Worm (Caenorhabditis elegans): ENCODE results near the gene scav-3.

The scav-3 gene

DNA sequence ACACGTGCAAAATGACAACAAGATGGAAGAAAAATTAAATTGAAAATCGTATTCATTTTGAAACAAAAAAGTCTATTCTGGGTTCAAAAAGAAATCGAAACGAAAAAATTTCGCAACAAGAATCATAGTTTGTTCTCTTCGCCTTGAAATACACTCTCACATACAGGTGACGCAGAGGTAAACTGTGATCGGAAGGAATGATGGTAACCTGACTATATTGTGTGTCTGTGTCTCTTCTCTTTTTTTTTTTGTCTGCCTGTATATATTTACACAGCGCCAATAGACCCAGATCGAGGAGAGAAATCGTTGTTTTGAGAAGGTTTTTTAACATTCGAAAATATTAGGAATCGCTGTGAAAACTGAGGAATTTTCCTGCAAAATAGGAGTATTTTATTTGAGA, 32.6 kb downstream of the scav-3 start (continued):
- TF ChIP-seq nhr-6 (tag; optimal IDR thresholded peaks at IDR 0.05), result peak; percentile 83
- no peak for TF ChIP-seq mxl-3 (GFP tag; optimal IDR thresholded peaks at IDR 0.05)
- no peak for TF ChIP-seq ZK337.2 (GFP tag; IDR thresholded peaks at IDR 0.05)
- TF ChIP-seq lin-15B (tag; optimal IDR thresholded peaks at IDR 0.05), result no peak
- TF ChIP-seq pha-4 (GFP tag; IDR thresholded peaks at IDR 0.05), result no peak
- peak; percentile 63 for TF ChIP-seq pha-4 (tag; optimal IDR thresholded peaks at IDR 0.05)
- no peak for TF ChIP-seq spr-3 (GFP tag; optimal IDR thresholded peaks at IDR 0.05)
- TF ChIP-seq F44E2.7 (GFP tag; IDR thresholded peaks at IDR 0.05), result no peak
- TF ChIP-seq ama-1 (optimal IDR thresholded peaks at IDR 0.05), result no peak
- TF ChIP-seq F10B5.3 (tag; optimal IDR thresholded peaks at IDR 0.05), result no peak
- TF ChIP-seq hlh-11 (tag; optimal IDR thresholded peaks at IDR 0.05), result peak; percentile 66
- peak; percentile 41 for TF ChIP-seq mep-1 (tag; optimal IDR thresholded peaks at IDR 0.05)
- TF ChIP-seq pqm-1 (tag; optimal IDR thresholded peaks at IDR 0.05), result peak; percentile 70
- TF ChIP-seq hlh-30 (tag; optimal IDR thresholded peaks at IDR 0.05; ENCODE audit: insufficient read depth), result peak; percentile 85
- no peak for TF ChIP-seq daf-16 (GFP tag; optimal IDR thresholded peaks at IDR 0.05)
- peak; percentile 44 for TF ChIP-seq daf-16 (tag; optimal IDR thresholded peaks at IDR 0.05)
- TF ChIP-seq duxl-1 (tag; optimal IDR thresholded peaks at IDR 0.05; ENCODE audit: poor library complexity), result no peak
- TF ChIP-seq nhr-77 (tag; optimal IDR thresholded peaks at IDR 0.05), result peak; percentile 70
- peak in 1 of 2 experiments; percentile 7 for TF ChIP-seq unc-62 (GFP tag; optimal IDR thresholded peaks at IDR 0.05 in 1 of 2)
- no peak for TF ChIP-seq unc-62 (tag; optimal IDR thresholded peaks at IDR 0.05)

DNA sequence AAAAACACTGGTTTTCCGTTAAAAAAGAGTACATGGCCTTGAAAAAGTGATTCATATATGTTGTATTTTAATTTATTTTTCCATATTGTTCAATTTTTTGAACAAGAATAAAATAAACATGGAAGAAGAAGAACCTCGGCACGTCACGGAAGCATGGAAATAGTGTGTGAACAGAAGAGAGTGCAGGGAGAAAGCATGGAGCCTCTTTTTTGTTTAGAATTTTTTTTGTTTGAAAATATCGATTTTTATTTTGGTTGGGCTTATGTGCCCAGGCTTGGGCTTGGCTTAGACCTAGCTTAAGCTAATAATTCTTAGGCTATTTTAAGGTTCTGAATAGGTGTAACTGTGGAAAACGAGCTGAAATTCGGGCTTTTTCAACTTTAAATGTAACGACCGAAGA, 34.9 kb downstream of the scav-3 start, which contains the start of gene tat-1:
Gene tat-1 (minus strand): TSS at position 11 of the 400 bp plus-strand sequence.
- TF ChIP-seq F44E2.7 (GFP tag; IDR thresholded peaks at IDR 0.05) (no peak), madf-5 (GFP tag; IDR thresholded peaks at IDR 0.05) (no peak), T20F7.1 (GFP tag; optimal IDR thresholded peaks at IDR 0.05) (no peak), arid-1 (GFP tag; conservative IDR thresholded peaks at IDR 0.05) (no peak), daf-16 (GFP tag; optimal IDR thresholded peaks at IDR 0.05) (no peak), daf-16 (tag; optimal IDR thresholded peaks at IDR 0.05) (peak; percentile 33), lin-29 (GFP tag; IDR thresholded peaks at IDR 0.05) (no peak), saeg-2 (GFP tag; IDR thresholded peaks at IDR 0.05) (no peak), pha-4 (GFP tag; IDR thresholded peaks at IDR 0.05) (no peak), pha-4 (tag; optimal IDR thresholded peaks at IDR 0.05) (peak; percentile 42)

DNA sequence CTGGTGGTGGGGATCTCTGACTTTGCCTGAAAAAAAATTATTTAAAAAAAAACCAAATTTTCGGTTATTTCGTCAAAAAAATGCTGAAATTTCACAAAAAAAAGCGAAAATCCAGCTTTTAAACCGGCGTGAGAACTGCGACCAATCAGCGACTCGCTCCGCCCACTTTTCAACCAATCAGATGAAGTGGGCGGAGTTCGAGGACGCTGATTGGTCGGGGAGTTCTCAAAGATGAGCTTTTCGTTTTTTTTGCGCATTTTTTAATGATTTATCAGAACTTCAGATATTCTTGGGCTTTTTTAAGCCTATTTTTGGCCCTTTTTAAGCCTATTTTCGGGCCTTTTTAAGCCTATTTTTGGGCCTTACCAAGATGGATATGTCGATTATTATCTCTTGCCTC, 36.4 kb downstream of the scav-3 start:
- no peak for TF ChIP-seq nhr-102 (tag; optimal IDR thresholded peaks at IDR 0.05)
- TF ChIP-seq Y48G9A.11 (GFP tag; IDR thresholded peaks at IDR 0.05), result no peak

DNA sequence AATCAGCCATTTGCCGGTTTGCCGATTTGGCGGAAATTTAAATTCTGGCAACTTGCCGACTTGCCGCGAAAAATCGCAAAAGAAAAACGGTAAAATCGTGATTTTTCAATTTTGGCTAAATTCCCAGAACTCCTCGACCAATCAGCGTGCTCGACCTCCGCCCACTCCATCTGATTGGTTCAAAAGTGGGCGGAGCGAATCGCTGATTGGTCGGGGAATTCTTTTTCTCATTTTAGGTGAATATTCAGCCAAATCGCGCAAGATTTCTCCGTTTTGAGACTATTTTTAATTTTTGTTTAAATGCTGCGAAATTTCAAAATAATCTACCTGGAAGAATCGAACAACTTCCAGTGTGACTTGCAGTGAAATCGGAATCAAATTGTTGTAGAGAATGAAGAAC, 42.1 kb downstream of the scav-3 start:
- TF ChIP-seq spr-1 (tag; optimal IDR thresholded peaks at IDR 0.05) (no peak), R02D3.7 (tag; optimal IDR thresholded peaks at IDR 0.05) (no peak), unc-130 (GFP tag; optimal IDR thresholded peaks at IDR 0.05) (no peak), nhr-6 (tag; optimal IDR thresholded peaks at IDR 0.05) (no peak), nhr-28 (tag; optimal IDR thresholded peaks at IDR 0.05) (no peak), duxl-1 (tag; optimal IDR thresholded peaks at IDR 0.05; ENCODE audit: poor library complexity) (no peak), rbr-2 (tag; optimal IDR thresholded peaks at IDR 0.05) (no peak), F44E2.7 (GFP tag; IDR thresholded peaks at IDR 0.05) (no peak), aly-2 (tag; optimal IDR thresholded peaks at IDR 0.05) (no peak), snpc-1.2 (GFP tag; IDR thresholded peaks at IDR 0.05) (no peak), egl-27 (tag; optimal IDR thresholded peaks at IDR 0.05) (no peak)

DNA sequence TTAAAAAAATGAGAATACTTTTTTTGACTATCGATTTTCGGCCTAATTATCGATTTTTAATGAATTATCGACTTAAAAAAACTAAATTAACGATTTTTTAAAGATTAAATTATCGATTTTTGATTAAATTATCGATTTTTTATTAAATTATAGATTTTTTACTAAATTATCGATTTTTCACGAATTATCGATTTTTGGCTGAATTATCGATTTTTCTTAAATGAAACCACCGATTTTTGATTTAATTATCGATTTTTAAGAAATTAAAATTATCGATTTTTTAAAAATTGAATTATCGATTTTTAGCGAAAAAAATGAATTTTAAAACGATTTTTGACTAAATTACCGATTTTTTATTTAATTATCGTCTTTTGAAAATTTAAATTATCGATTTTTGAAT, 45.0 kb downstream of the scav-3 start:
- TF ChIP-seq dmd-9 (GFP tag; IDR thresholded peaks at IDR 0.05) (no peak), ceh-28 (tag; optimal IDR thresholded peaks at IDR 0.05) (peak; percentile 92), aha-1 (tag) (peak; percentile 15)

All from whole organism, L4 larva.